Fruit fly (Drosophila melanogaster): ENCODE measurements around the gene CG7362.

Gene CG7362

DNA sequence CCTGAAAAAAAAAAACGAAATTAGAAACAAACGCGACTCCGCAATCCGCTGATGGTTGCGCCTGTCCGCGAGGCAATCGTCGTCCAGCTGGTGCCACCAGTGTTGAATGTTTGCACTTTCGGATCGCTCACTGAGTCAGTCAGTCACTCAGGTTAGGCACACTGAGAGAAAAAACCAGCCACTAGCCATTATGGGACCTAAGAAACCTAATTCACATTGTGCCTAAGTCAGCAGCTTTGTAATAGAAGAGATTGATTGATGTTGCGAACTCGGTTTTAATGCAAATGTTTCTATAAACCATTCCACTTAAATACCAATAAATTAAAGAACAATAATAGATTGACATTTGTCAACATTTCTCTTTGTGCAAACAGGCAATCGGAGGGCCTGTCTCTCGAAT, 6.8 kb upstream of the CG7362 start:
- TF ChIP-seq rn (GFP tag; IDR thresholded peaks at IDR 0.05) (no peak), CG32121 (GFP tag; IDR thresholded peaks at IDR 0.05) (peak; percentile 38; the same call in 1 of the 2 replicates), CG4496 (GFP tag; IDR thresholded peaks at IDR 0.05) (0 out of 3 replicates have a peak, but pooled peaks have one; percentile 18), CG8301 (tag; optimal IDR thresholded peaks at IDR 0.05) (peak; percentile 11), Ets98B (GFP tag; IDR thresholded peaks at IDR 0.05) (peak; percentile 57)

DNA sequence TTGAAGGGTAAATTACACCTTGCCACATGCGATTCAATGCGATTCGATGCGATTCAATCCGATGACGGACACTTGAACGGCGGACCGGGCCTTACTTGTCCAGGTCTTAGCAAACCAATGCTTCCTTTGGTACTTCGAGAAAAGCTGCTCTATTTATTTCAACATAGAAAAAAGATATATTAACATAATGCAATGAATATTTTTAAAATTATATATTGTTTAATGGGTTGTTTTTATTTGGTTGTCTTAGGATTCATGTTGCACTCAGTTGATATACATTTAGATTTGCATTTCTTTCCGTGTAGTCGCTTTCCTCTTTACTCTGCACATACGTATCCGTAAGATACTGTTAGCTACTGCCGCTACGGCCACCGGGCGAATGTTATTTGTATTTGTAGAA, 4.1 kb upstream of the CG7362 start:
- peak; percentile 42; the same call in 1 of the 2 replicates for TF ChIP-seq CG12605 (GFP tag; IDR thresholded peaks at IDR 0.05)
- TF ChIP-seq Snoo (tag; optimal IDR thresholded peaks at IDR 0.05): no peak
- no peak for TF ChIP-seq CG9948 (tag; optimal IDR thresholded peaks at IDR 0.05)
- TF ChIP-seq Ets98B (GFP tag; IDR thresholded peaks at IDR 0.05): peak; percentile 76
- peak; percentile 64; the same call in 2 of the 3 replicates for TF ChIP-seq CG4496 (GFP tag; IDR thresholded peaks at IDR 0.05)
- no peak for TF ChIP-seq gl (tag; optimal IDR thresholded peaks at IDR 0.05)
- TF ChIP-seq CG8301 (tag; optimal IDR thresholded peaks at IDR 0.05): peak; percentile 56
- peak; percentile 65 for TF ChIP-seq CG32121 (GFP tag; IDR thresholded peaks at IDR 0.05)
- 0 out of 2 replicates have a peak, but pooled peaks have one; percentile 9 for TF ChIP-seq rn (GFP tag; IDR thresholded peaks at IDR 0.05)

DNA sequence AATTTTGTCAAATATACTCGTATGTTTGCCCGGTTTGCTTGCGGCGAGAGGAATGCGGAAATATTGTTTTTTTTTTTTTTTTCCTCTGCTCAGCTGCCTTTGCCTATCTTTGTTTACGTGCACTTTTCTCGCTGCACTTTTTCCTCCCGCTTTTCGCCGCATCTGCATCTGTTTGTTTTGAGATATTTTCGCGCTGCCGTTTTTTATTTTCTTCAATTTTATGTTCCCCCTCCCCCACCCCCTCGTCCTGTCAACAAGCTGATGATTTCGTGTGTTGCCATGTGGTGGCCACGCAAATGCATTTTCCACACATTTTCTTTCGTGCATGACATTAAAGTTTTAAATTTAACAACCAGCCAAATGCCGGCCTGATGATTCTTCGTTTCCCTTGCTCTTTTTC, 1.8 kb upstream of the CG7362 start:
- no peak for TF ChIP-seq CG14655 (GFP tag; optimal IDR thresholded peaks at IDR 0.05)
- TF ChIP-seq CG8301 (tag; optimal IDR thresholded peaks at IDR 0.05): no peak
- no peak for TF ChIP-seq CG17806 (tag; optimal IDR thresholded peaks at IDR 0.05)
- peak; percentile 69 for TF ChIP-seq CG32121 (GFP tag; IDR thresholded peaks at IDR 0.05)
- TF ChIP-seq EcR (GFP tag; optimal IDR thresholded peaks at IDR 0.05): no peak
- TF ChIP-seq fd96Ca (GFP tag; IDR thresholded peaks at IDR 0.05): no peak
- no peak for TF ChIP-seq CG13204 (GFP tag; optimal IDR thresholded peaks at IDR 0.05)
- TF ChIP-seq Pif1A (GFP tag; optimal IDR thresholded peaks at IDR 0.05): no peak

DNA sequence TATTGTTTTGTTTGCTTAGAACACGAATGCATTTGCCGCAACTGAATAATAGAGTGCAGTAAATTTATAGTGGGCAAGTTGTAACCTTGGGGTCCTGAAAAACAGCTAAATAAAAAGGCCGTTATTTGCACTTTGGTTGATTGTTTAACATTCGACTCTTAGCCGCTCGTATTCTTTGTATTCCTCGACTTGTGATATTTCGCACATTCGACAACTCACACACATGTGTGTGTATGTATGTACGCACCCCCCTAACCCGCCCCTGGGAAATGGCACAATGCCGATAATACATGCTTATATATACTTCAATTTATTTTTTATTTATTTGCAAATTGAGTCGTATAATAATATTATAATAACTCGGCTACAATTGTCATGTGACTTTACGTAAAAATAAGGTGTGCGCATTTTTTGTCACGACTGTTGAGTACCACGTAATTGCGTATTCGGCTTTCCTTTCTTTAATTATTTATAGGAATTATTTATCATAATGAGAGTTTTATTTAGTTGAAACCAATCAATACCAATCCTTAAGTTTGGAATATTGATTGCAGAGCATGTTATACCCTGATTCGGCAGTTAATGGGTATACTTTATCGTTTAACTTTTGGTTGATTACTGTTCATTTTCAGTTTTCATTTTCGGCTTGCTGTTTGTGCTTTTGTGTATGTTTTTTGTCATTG, 687 bp upstream of the CG7362 start:
- TF ChIP-seq CG12605 (GFP tag; IDR thresholded peaks at IDR 0.05): no peak
- TF ChIP-seq Snoo (tag; optimal IDR thresholded peaks at IDR 0.05): peak; percentile 67
- TF ChIP-seq CG14655 (GFP tag; optimal IDR thresholded peaks at IDR 0.05): no peak
- TF ChIP-seq gl (tag; optimal IDR thresholded peaks at IDR 0.05): no peak
- TF ChIP-seq Pif1A (GFP tag; optimal IDR thresholded peaks at IDR 0.05): peak; percentile 48
- peak; percentile 51; the same call in 1 of the 2 replicates for TF ChIP-seq Ets98B (GFP tag; IDR thresholded peaks at IDR 0.05)
- peak; percentile 45 for TF ChIP-seq Pif1B (GFP tag; optimal IDR thresholded peaks at IDR 0.05)
- TF ChIP-seq CG8159 (tag; optimal IDR thresholded peaks at IDR 0.05): peak; percentile 8
- TF ChIP-seq CG4496 (GFP tag; IDR thresholded peaks at IDR 0.05): peak; percentile 46; the same call in 1 of the 3 replicates
- TF ChIP-seq CG32121 (GFP tag; IDR thresholded peaks at IDR 0.05): peak; percentile 22; the same call in 1 of the 2 replicates

DNA sequence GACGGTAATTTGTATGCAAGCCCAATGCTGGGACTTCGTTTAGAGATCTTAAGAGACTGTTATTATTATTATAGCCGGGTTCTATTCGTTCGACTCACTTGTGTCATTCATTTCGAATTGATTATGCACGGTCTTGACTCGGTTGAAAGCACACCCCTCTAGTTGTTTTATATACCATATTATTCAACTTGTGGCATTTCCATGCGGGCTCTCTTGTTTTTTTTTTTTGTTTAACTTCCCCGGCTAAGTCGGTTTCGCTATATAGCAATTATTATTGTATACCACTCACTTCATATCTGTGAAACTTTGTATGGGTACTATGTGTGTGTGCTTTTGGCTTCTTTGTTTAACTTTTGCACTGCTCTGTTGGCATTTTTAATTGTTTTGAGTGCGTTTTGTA, 3.2 kb downstream of the CG7362 start, which contains the start of gene smp-30:
Gene smp-30 (minus strand): TSS at position 224 of the 400 bp plus-strand sequence.
- TF ChIP-seq CG9948 (tag; optimal IDR thresholded peaks at IDR 0.05): no peak
- no peak for TF ChIP-seq CG34367 (tag; optimal IDR thresholded peaks at IDR 0.05)
- TF ChIP-seq CG15710 (tag; optimal IDR thresholded peaks at IDR 0.05): no peak
- TF ChIP-seq CG4496 (GFP tag; IDR thresholded peaks at IDR 0.05): no peak
- no peak for TF ChIP-seq fd96Ca (GFP tag; IDR thresholded peaks at IDR 0.05)
- TF ChIP-seq CG32121 (GFP tag; IDR thresholded peaks at IDR 0.05): no peak
- no peak for TF ChIP-seq CG10348 (GFP tag; IDR thresholded peaks at IDR 0.05)
- TF ChIP-seq CG14655 (GFP tag; optimal IDR thresholded peaks at IDR 0.05): no peak

DNA sequence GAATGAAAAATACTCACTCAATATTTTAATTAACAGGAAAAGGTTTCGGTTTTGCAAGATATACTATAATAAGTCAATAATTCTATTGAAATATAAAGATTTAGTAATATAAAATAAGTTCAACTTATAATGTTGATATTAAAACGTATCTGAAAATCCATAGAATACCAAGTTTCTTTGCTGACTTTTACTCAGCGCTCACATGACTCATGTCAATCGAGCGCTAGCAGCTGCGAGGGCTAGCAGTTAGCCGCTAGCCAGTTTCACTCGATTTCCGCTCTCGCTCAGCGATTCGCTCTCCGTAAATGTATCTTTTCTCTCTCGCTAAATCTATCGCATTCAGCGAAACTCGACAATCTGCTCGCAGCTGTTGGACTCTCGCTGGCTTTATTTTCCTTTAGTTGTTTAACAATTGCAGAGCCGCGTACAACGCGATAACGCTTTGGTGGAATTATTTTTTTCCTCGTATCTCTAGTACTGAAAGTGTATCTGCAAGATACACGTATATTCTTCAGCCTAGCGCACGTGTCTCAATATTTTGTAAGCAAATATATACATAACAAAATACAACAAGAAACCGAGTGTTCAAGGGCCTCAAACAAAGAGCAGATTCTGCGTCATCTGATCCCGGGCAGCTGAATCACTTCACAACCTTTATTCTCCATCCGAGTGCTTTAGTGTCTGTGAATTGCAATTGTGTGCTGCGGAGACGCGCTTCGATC, 5.0 kb downstream of the CG7362 start:
- TF ChIP-seq Ets98B (GFP tag; IDR thresholded peaks at IDR 0.05): peak; percentile 65; the same call in 1 of the 2 replicates
- peak; percentile 53; the same call in 1 of the 2 replicates for TF ChIP-seq CG32121 (GFP tag; IDR thresholded peaks at IDR 0.05)
- peak; percentile 50 for TF ChIP-seq Snoo (tag; optimal IDR thresholded peaks at IDR 0.05)
- TF ChIP-seq EcR (GFP tag; optimal IDR thresholded peaks at IDR 0.05): peak; percentile 83
- peak; percentile 60 for TF ChIP-seq CG15710 (tag; optimal IDR thresholded peaks at IDR 0.05)
- peak; percentile 69 for TF ChIP-seq Pif1B (GFP tag; optimal IDR thresholded peaks at IDR 0.05)
- peak; percentile 77 for TF ChIP-seq gl (tag; optimal IDR thresholded peaks at IDR 0.05)
- TF ChIP-seq CG17806 (tag; optimal IDR thresholded peaks at IDR 0.05): peak; percentile 37
- no peak for TF ChIP-seq CG8301 (tag; optimal IDR thresholded peaks at IDR 0.05)
- TF ChIP-seq CG10348 (GFP tag; IDR thresholded peaks at IDR 0.05): no peak
- TF ChIP-seq fd96Ca (GFP tag; IDR thresholded peaks at IDR 0.05): no peak
- TF ChIP-seq CG34367 (tag; optimal IDR thresholded peaks at IDR 0.05): peak; percentile 62
- TF ChIP-seq rn (GFP tag; IDR thresholded peaks at IDR 0.05): no peak
- peak; percentile 36 for TF ChIP-seq CG9948 (tag; optimal IDR thresholded peaks at IDR 0.05)
- TF ChIP-seq CG14655 (GFP tag; optimal IDR thresholded peaks at IDR 0.05): peak; percentile 20
- TF ChIP-seq CG8159 (tag; optimal IDR thresholded peaks at IDR 0.05): peak; percentile 53
- peak; percentile 70 for TF ChIP-seq Pif1A (GFP tag; optimal IDR thresholded peaks at IDR 0.05)
- TF ChIP-seq CG4496 (GFP tag; IDR thresholded peaks at IDR 0.05): peak; percentile 82
- TF ChIP-seq CG12605 (GFP tag; IDR thresholded peaks at IDR 0.05): peak; percentile 59; the same call in 1 of the 2 replicates
- TF ChIP-seq CG13204 (GFP tag; optimal IDR thresholded peaks at IDR 0.05): peak; percentile 47
- peak; percentile 32 for TF ChIP-seq D1 (tag; optimal IDR thresholded peaks at IDR 0.05)

All from whole organism, pupa.